Fruit fly (Drosophila melanogaster): ENCODE measurements around the gene Bin1.
A peak's percentile ranks its signal among the peaks of the same experiment; 100 is the strongest.

Gene Bin1

dm6 chr3R:16157564-16158242, 31.7 kb downstream of the Bin1 start (continued):
- TF ChIP-seq Trl (optimal IDR thresholded peaks at IDR 0.05), result peak; percentile 66 to 76
- TF ChIP-seq Trl (GFP tag; optimal IDR thresholded peaks at IDR 0.05), result no peak
- no peak for TF ChIP-seq CG8765 (GFP tag; IDR thresholded peaks at IDR 0.05)
- TF ChIP-seq z (GFP tag; IDR thresholded peaks at IDR 0.05), result 0 out of 3 replicates have a peak, but pooled peaks have one; percentile 44
- no peak for TF ChIP-seq BtbVII (GFP tag; optimal IDR thresholded peaks at IDR 0.05)
- TF ChIP-seq sr (GFP tag; IDR thresholded peaks at IDR 0.05), result peak; percentile 84
- TF ChIP-seq CG17802 (tag; optimal IDR thresholded peaks at IDR 0.05), result no peak
- TF ChIP-seq mirr (GFP tag; optimal IDR thresholded peaks at IDR 0.05), result no peak
- no peak for TF ChIP-seq br (optimal IDR thresholded peaks at IDR 0.05)
- 0 out of 2 replicates have a peak, but pooled peaks have one; percentile 36 for TF ChIP-seq Scr (GFP tag; IDR thresholded peaks at IDR 0.05; ENCODE audit: partially characterized antibody)
- TF ChIP-seq CG9727 (GFP tag; optimal IDR thresholded peaks at IDR 0.05), result peak; percentile 50
- peak; percentile 57 for TF ChIP-seq CG30403 (GFP tag; optimal IDR thresholded peaks at IDR 0.05)
- TF ChIP-seq Ptx1 (GFP tag; IDR thresholded peaks at IDR 0.05), result peak; percentile 11; the same call in 1 of the 2 replicates
- peak; percentile 58 for TF ChIP-seq CG2120 (GFP tag; optimal IDR thresholded peaks at IDR 0.05)
- TF ChIP-seq ash1 (GFP tag; optimal IDR thresholded peaks at IDR 0.05), result no peak
- no peak for TF ChIP-seq CG13624 (GFP tag; optimal IDR thresholded peaks at IDR 0.05)
- TF ChIP-seq ERR (GFP tag; optimal IDR thresholded peaks at IDR 0.05), result no peak
- peak; percentile 48 for TF ChIP-seq Hsf (GFP tag; optimal IDR thresholded peaks at IDR 0.05)
- peak; percentile 64; the same call in 1 of the 2 replicates for TF ChIP-seq CG31441 (GFP tag; IDR thresholded peaks at IDR 0.05)
- TF ChIP-seq cad (GFP tag; optimal IDR thresholded peaks at IDR 0.05), result no peak
- TF ChIP-seq CG33557 (GFP tag; optimal IDR thresholded peaks at IDR 0.05), result no peak
- TF ChIP-seq Jarid2 (GFP tag; optimal IDR thresholded peaks at IDR 0.05), result peak; percentile 81
- TF ChIP-seq CG10979 (tag; optimal IDR thresholded peaks at IDR 0.05), result peak; percentile 34
- peak; percentile 23 for TF ChIP-seq Atf-2 (GFP tag; optimal IDR thresholded peaks at IDR 0.05)
- TF ChIP-seq nerfin-2 (GFP tag; IDR thresholded peaks at IDR 0.05; ENCODE audit: partially characterized antibody), result no peak
- TF ChIP-seq CG16779 (GFP tag; IDR thresholded peaks at IDR 0.05), result no peak
- TF ChIP-seq CG10654 (GFP tag; optimal IDR thresholded peaks at IDR 0.05), result no peak
- peak; percentile 49; the same call in 1 of the 2 replicates for TF ChIP-seq bbx (GFP tag; IDR thresholded peaks at IDR 0.05; ENCODE audit: partially characterized antibody)
- TF ChIP-seq CG12299 (tag; optimal IDR thresholded peaks at IDR 0.05), result no peak
- TF ChIP-seq sug (tag; optimal IDR thresholded peaks at IDR 0.05), result peak; percentile 54
- TF ChIP-seq CG12236 (GFP tag; optimal IDR thresholded peaks at IDR 0.05), result no peak
- TF ChIP-seq seq (GFP tag; IDR thresholded peaks at IDR 0.05), result no peak
- peak; percentile 21 for TF ChIP-seq oc (tag; optimal IDR thresholded peaks at IDR 0.05)
- peak; percentile 91 for TF ChIP-seq Med (GFP tag)
- TF ChIP-seq rib (GFP tag; IDR thresholded peaks at IDR 0.05), result peak; percentile 50; the same call in 1 of the 2 replicates
- no peak for TF ChIP-seq NC2β (GFP tag; optimal IDR thresholded peaks at IDR 0.05)
- TF ChIP-seq CG11696 (GFP tag; IDR thresholded peaks at IDR 0.05), result no peak
- no peak for TF ChIP-seq HLH4C (GFP tag; IDR thresholded peaks at IDR 0.05; ENCODE audit: partially characterized antibody)
- TF ChIP-seq CG15269 (tag; optimal IDR thresholded peaks at IDR 0.05), result peak; percentile 61
- peak; percentile 33 for TF ChIP-seq CG10209 (GFP tag; optimal IDR thresholded peaks at IDR 0.05)
- no peak for TF ChIP-seq fu2 (GFP tag; optimal IDR thresholded peaks at IDR 0.05)
- TF ChIP-seq pan (optimal IDR thresholded peaks at IDR 0.05), result no peak
- peak in 1 of 2 experiments; percentile 61 for TF ChIP-seq pan (GFP tag; optimal IDR thresholded peaks at IDR 0.05 in 1 of 2, IDR thresholded peaks at IDR 0.05 in 1 of 2)
- peak; percentile 63 for TF ChIP-seq CG3281 (GFP tag; optimal IDR thresholded peaks at IDR 0.05)
- TF ChIP-seq phol (tag; optimal IDR thresholded peaks at IDR 0.05), result peak; percentile 40
- TF ChIP-seq inv (GFP tag; IDR thresholded peaks at IDR 0.05; ENCODE audit: partially characterized antibody), result no peak
- no peak for TF ChIP-seq CG13123 (GFP tag; optimal IDR thresholded peaks at IDR 0.05)
- no peak for TF ChIP-seq CG2712 (tag; optimal IDR thresholded peaks at IDR 0.05)
- no peak for TF ChIP-seq YL-1 (GFP tag; optimal IDR thresholded peaks at IDR 0.05)
- peak; percentile 6 for TF ChIP-seq CG15514 (GFP tag; optimal IDR thresholded peaks at IDR 0.05)
